Worm (Caenorhabditis elegans) whole organism, L4 larva: ENCODE measurements around the gene egal-1.

Source experiments
- F10B5.3 ChIP-seq: sonication (generic microtip); optimal IDR thresholded peaks from 2 replicates; lab custom pipeline; 2016; ENCODE audit warnings: mild to moderate bottlenecking, missing genetic modification characterization, missing compliant biosample characterization
- F44E2.7 ChIP-seq: fragments of 200-800 bp; sonication (Bioruptor generic); IDR thresholded peaks from 2 replicates; pipeline ENCODE4 v2.1.2; 2022; ENCODE audit warnings: missing genetic modification characterization, missing compliant biosample characterization
- F49E8.2 ChIP-seq: sonication (generic microtip); optimal IDR thresholded peaks from 2 replicates; lab custom pipeline; 2016; ENCODE audit warnings: missing compliant biosample characterization, mild to moderate bottlenecking, missing genetic modification characterization, borderline replicate concordance
- R02D3.7 ChIP-seq: fragments of 150-350 bp; sonication (generic microtip); optimal IDR thresholded peaks from 3 replicates; lab custom pipeline; 2014; ENCODE audit warnings: missing biosample characterization, missing genetic modification characterization
- aha-1 ChIP-seq: fragments of 150-350 bp; peaks from one replicate; lab custom pipeline; 2014; ENCODE audit warnings: missing biosample characterization, missing genetic modification characterization
- ceh-62 ChIP-seq: sonication (generic microtip); optimal IDR thresholded peaks from 2 replicates; lab custom pipeline; 2017; ENCODE audit warnings: missing biosample characterization, missing genetic modification characterization
- ces-1 ChIP-seq: fragments of 150-350 bp; sonication (generic microtip); optimal IDR thresholded peaks from 4 replicates; lab custom pipeline; 2014; ENCODE audit warnings: missing biosample characterization, missing genetic modification reagents, missing genetic modification characterization
- cey-2 ChIP-seq: sonication (generic microtip); optimal IDR thresholded peaks from 3 replicates; lab custom pipeline; 2017; ENCODE audit warnings: missing genetic modification characterization, mild to moderate bottlenecking, missing compliant biosample characterization, antibody characterized with exemption, borderline replicate concordance; ENCODE audit not compliant: insufficient read depth
- dmd-6 ChIP-seq: fragments of 200-800 bp; sonication (Bioruptor generic); IDR thresholded peaks from 2 replicates; pipeline ENCODE4 v1.3.6; 2022; ENCODE audit warnings: missing genetic modification reagents, missing genetic modification characterization, missing compliant biosample characterization
- dve-1 ChIP-seq: sonication (generic microtip); optimal IDR thresholded peaks from 2 replicates; lab custom pipeline; 2017; ENCODE audit warnings: antibody characterized with exemption, mild to moderate bottlenecking, missing genetic modification characterization, missing compliant biosample characterization; ENCODE audit not compliant: insufficient read depth
- fkh-10 ChIP-seq: fragments of 150-350 bp; optimal IDR thresholded peaks from 2 replicates; lab custom pipeline; 2014; ENCODE audit warnings: missing biosample characterization, missing genetic modification reagents, missing genetic modification characterization
- hlh-30 ChIP-seq: sonication (generic microtip); optimal IDR thresholded peaks from 2 replicates; lab custom pipeline; 2017; ENCODE audit warnings: antibody characterized with exemption, mild to moderate bottlenecking, missing genetic modification characterization, missing compliant biosample characterization; ENCODE audit not compliant: insufficient read depth
- lin-1 ChIP-seq: fragments of 200-800 bp; sonication (Bioruptor generic); IDR thresholded peaks from 2 replicates; pipeline ENCODE4 v1.3.6; 2022; ENCODE audit warnings: missing genetic modification reagents, missing genetic modification characterization, missing compliant biosample characterization
- lin-13 ChIP-seq: fragments of 150-350 bp; optimal IDR thresholded peaks from 2 replicates; lab custom pipeline; 2014; ENCODE audit warnings: missing biosample characterization, missing genetic modification reagents, missing genetic modification characterization
- lin-15B ChIP-seq: fragments of 150-350 bp; sonication (generic microtip); optimal IDR thresholded peaks from 3 replicates; lab custom pipeline; 2014; ENCODE audit warnings: missing biosample characterization, missing genetic modification characterization
- lin-29 ChIP-seq: fragments of 200-800 bp; sonication (Bioruptor generic); IDR thresholded peaks from 2 replicates; pipeline ENCODE4 v1.3.6; 2022; ENCODE audit warnings: missing genetic modification reagents, missing genetic modification characterization, missing compliant biosample characterization
- lir-3 ChIP-seq: sonication (generic microtip); optimal IDR thresholded peaks from 2 replicates; lab custom pipeline; 2016; ENCODE audit warnings: mild to moderate bottlenecking, missing genetic modification characterization, missing compliant biosample characterization
- lsy-2 ChIP-seq, 2 experiments: fragments of 150-350 bp in 1 of 2; sonication (generic microtip) in 1 of 2; optimal IDR thresholded peaks; 2 replicates each; lab custom pipeline; 2014 to 2017; ENCODE audit warnings: missing biosample characterization in 2 of 2, missing genetic modification characterization in 2 of 2
- mdl-1 ChIP-seq, 2 experiments: fragments of 150-350 bp in 1 of 2; sonication (generic microtip) in 1 of 2; optimal IDR thresholded peaks; 2 replicates each; lab custom pipeline; 2014 to 2017; ENCODE audit warnings: missing biosample characterization in 2 of 2, missing genetic modification characterization in 2 of 2
- mxl-2 ChIP-seq: fragments of 200-800 bp; sonication (Bioruptor generic); conservative IDR thresholded peaks from 2 replicates; pipeline ENCODE4 v1.3.6; 2022; ENCODE audit warnings: missing genetic modification reagents, missing genetic modification characterization, missing compliant biosample characterization
- nhr-28 ChIP-seq: fragments of 150-350 bp; optimal IDR thresholded peaks from 2 replicates; lab custom pipeline; 2014; ENCODE audit warnings: missing biosample characterization, missing genetic modification characterization
- nhr-41 ChIP-seq: fragments of 200-800 bp; sonication (Bioruptor generic); IDR thresholded peaks from 2 replicates; pipeline ENCODE4 v1.3.6; 2022; ENCODE audit warnings: missing genetic modification reagents, missing genetic modification characterization, missing compliant biosample characterization
- nhr-48 ChIP-seq: sonication (generic microtip); optimal IDR thresholded peaks from 2 replicates; lab custom pipeline; 2016; ENCODE audit warnings: mild to moderate bottlenecking, missing genetic modification characterization, missing compliant biosample characterization
- pha-4 ChIP-seq, 2 experiments: fragments of 150-350 bp in 1 of 2; fragments of 200-800 bp in 1 of 2; sonication (Bioruptor generic) in 1 of 2; IDR thresholded peaks in 1 of 2; optimal IDR thresholded peaks in 1 of 2; 2 replicates each; pipeline versions ENCODE4 v1.3.6 to Lab custom; 2014 to 2022; ENCODE audit warnings: missing genetic modification characterization in 2 of 2, missing genetic modification reagents in 2 of 2, missing biosample characterization in 1 of 2, missing compliant biosample characterization in 1 of 2
- pqm-1 ChIP-seq: sonication (generic microtip); optimal IDR thresholded peaks from 2 replicates; lab custom pipeline; 2017; ENCODE audit warnings: missing biosample characterization, missing genetic modification characterization
- set-16 ChIP-seq: fragments of 200-800 bp; sonication (Bioruptor generic); IDR thresholded peaks from 2 replicates; pipeline ENCODE4 v1.3.6; 2022; ENCODE audit warnings: missing genetic modification reagents, missing genetic modification characterization, missing compliant biosample characterization
- snpc-1.2 ChIP-seq: fragments of 200-800 bp; sonication (Bioruptor generic); IDR thresholded peaks from 2 replicates; pipeline ENCODE4 v1.3.6; 2022; ENCODE audit warnings: missing genetic modification reagents, missing genetic modification characterization, missing compliant biosample characterization
- spr-1 ChIP-seq: sonication (generic microtip); optimal IDR thresholded peaks from 2 replicates; lab custom pipeline; 2016; ENCODE audit warnings: mild to moderate bottlenecking, missing genetic modification characterization, missing compliant biosample characterization
- tag-97 ChIP-seq: fragments of 200-800 bp; sonication (Bioruptor generic); IDR thresholded peaks from 2 replicates; pipeline ENCODE4 v1.3.6; 2022; ENCODE audit warnings: missing genetic modification characterization, missing compliant biosample characterization
- unc-62 ChIP-seq, 3 experiments: fragments of 150-350 bp in 1 of 3; sonication (generic microtip); optimal IDR thresholded peaks in 2 of 3; peaks in 1 of 3; 1 replicate in 1 of 3; 2 replicates in 2 of 3; lab custom pipeline; 2014 to 2017; ENCODE audit warnings: missing biosample characterization in 3 of 3, missing genetic modification characterization in 3 of 3, missing genetic modification reagents in 3 of 3, missing genotype in 1 of 3
- zip-11 ChIP-seq: fragments of 200-800 bp; sonication (Bioruptor generic); IDR thresholded peaks from 2 replicates; pipeline ENCODE4 v1.3.6; 2022; ENCODE audit warnings: missing genetic modification characterization, missing compliant biosample characterization
- zip-2 ChIP-seq: fragments of 150-350 bp; optimal IDR thresholded peaks from 2 replicates; lab custom pipeline; 2014; ENCODE audit warnings: missing biosample characterization, missing genetic modification characterization
- ztf-7 ChIP-seq: fragments of 150-350 bp; optimal IDR thresholded peaks from 2 replicates; lab custom pipeline; 2014; ENCODE audit warnings: missing biosample characterization, missing genetic modification characterization

The egal-1 gene

DNA sequence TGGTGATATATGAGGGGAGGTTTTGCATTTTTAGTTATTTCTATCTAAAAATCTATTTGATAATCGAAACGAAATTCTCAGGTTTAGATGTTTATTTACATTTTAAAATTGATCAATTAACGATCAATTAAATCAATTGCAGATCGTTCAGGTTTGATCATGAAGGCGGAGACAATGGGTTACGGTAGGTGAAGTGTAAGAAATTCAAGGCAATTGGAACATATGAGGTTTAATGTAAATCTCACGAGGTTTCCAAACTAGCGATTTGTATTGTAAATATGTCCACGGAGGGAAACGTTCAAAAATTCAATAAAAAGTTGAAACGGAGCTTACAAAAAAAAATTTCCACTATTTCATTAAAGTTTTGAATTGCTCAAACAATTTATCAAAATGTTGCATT, 45.1 kb upstream of the egal-1 start:
- TF ChIP-seq nhr-41 (GFP tag; lab: Robert Waterston, UW) (no peak), lsy-2 (tag; optimal IDR thresholded peaks at IDR 0.05; lab: Kevin White, UChicago) (peak in 1 of 2 experiments; percentile 57)

DNA sequence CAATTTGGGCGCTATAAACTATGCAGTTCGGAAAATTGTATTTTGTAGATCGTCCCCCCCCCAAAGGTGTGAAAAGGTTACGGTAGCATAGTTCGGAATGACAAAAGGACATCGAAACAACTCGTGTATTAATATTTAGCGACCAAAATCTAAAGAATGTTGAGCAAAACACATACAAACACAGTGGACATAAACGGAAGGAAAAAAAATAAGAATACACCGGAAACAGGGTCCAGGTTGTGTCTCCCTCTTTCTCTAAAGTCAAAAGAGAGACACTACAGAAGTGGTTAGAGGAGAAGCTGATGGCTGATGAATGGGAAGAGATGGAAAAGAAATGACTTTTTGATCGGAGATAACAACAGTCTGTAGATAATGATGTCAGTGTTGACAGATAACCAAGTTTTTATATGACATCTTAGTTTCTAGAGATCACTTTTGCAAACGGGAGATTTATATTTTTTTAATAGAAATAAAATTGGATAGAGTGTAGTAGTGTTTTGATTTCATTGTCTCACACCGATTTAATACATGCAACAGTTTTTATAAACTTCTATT, 44.3 kb upstream of the egal-1 start:
- no peak for TF ChIP-seq lin-13 (GFP tag; lab: Kevin White, UChicago)
- TF ChIP-seq dmd-6 (GFP tag; lab: Robert Waterston, UW): 0 out of 2 replicates have a peak, but pooled peaks have one; percentile 12
- no peak for TF ChIP-seq zip-2 (tag; lab: Kevin White, UChicago)
- TF ChIP-seq cey-2 (tag; lab: Kevin White, UChicago): no peak
- TF ChIP-seq pqm-1: peak; percentile 23
- TF ChIP-seq spr-1 (tag; lab: Kevin White, UChicago): no peak
- TF ChIP-seq hlh-30 (tag; lab: Kevin White, UChicago): peak; percentile 2
- no peak for TF ChIP-seq mxl-2 (GFP tag; lab: Robert Waterston, UW)
- TF ChIP-seq aha-1 (tag; lab: Kevin White, UChicago): peak; percentile 92
- TF ChIP-seq mdl-1 (tag; optimal IDR thresholded peaks at IDR 0.05; lab: Kevin White, UChicago): peak in 1 of 2 experiments; percentile 30
- TF ChIP-seq ces-1 (GFP tag; lab: Kevin White, UChicago): no peak
- peak; percentile 62 for TF ChIP-seq nhr-48
- TF ChIP-seq nhr-28 (tag; lab: Kevin White, UChicago): peak; percentile 31
- TF ChIP-seq dve-1: peak; percentile 22
- no peak for TF ChIP-seq lin-29 (GFP tag; lab: Robert Waterston, UW)
- TF ChIP-seq zip-11 (GFP tag; lab: Robert Waterston, UW): no peak

DNA sequence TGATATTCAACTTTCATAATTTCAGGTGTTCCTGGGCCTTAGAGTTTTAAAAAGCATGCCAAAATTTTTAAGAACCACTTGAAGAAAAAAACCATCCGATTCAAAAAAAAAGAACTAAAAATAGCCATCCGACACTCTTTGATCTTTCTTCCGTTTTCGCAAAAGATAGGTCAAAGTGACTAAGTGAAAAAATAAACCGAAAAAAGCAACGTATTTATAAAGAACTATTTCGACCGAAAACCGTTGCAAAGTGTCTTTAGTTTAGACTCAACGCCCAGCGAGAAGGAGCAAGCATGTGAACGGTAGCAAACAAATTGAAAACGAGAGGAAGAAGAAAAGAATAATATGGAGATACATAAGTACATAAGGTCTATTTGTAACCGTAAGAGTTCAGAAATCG, 40.9 kb upstream of the egal-1 start:
- TF ChIP-seq unc-62 (GFP tag; optimal IDR thresholded peaks at IDR 0.05 in 1 of 2; lab: Kevin White, UChicago) (peak in 1 of 2 experiments; percentile 94), unc-62 (tag; optimal IDR thresholded peaks at IDR 0.05; lab: Kevin White, UChicago) (no peak), zip-11 (GFP tag; lab: Robert Waterston, UW) (no peak)

DNA sequence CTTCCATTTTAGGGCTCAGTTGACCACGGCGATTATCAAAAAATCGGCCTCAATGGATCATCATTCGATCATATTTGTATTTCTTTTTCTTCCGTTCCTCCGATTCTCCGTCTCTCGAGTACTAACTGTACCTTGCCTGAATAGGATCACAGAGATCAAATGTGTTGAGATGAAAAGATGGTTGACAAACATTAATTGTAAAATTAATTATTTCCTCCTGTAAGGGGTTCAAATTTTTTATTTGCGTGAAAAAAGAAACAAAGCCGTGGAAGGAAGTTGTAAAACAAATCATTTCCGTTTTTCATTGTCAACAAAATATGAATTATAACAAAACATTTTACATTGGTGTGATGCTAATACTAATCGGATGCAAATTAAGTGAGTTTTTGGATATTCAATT, 33.6 kb upstream of the egal-1 start, which contains the start of gene C31H1.2:
C31H1.2 (plus strand) TSS at position 301 of the 400 bp plus-strand sequence.
- TF ChIP-seq zip-11 (GFP tag; lab: Robert Waterston, UW): no peak
- TF ChIP-seq pha-4 (GFP tag; IDR thresholded peaks at IDR 0.05; lab: Robert Waterston, UW): no peak
- no peak for TF ChIP-seq pha-4 (tag; optimal IDR thresholded peaks at IDR 0.05; lab: Kevin White, UChicago)
- no peak for TF ChIP-seq ztf-7 (tag; lab: Kevin White, UChicago)
- no peak for TF ChIP-seq set-16 (GFP tag; lab: Robert Waterston, UW)
- no peak for TF ChIP-seq tag-97 (GFP tag; lab: Robert Waterston, UW)

ce11 chrIV:5795495-5795894, 29.1 kb upstream of the egal-1 start:
- TF ChIP-seq lin-15B (tag; lab: Kevin White, UChicago) (no peak), unc-62 (GFP tag; optimal IDR thresholded peaks at IDR 0.05 in 1 of 2; lab: Kevin White, UChicago) (peak in 1 of 2 experiments; percentile 91), unc-62 (tag; optimal IDR thresholded peaks at IDR 0.05; lab: Kevin White, UChicago) (no peak), fkh-10 (no peak), ceh-62 (no peak), R02D3.7 (tag; lab: Kevin White, UChicago) (no peak)

ce11 chrIV:5796694-5797093, 27.9 kb upstream of the egal-1 start, which contains the start of gene C31H1.5:
Gene C31H1.5, minus strand, starts transcription at chrIV:5796794.
- TF ChIP-seq lin-1 (GFP tag; lab: Robert Waterston, UW) (no peak), lir-3 (no peak), snpc-1.2 (no peak), nhr-41 (GFP tag; lab: Robert Waterston, UW) (no peak), F44E2.7 (no peak), F10B5.3 (tag; lab: Kevin White, UChicago) (no peak), F49E8.2 (tag; lab: Kevin White, UChicago) (no peak)
